Fruit fly (Drosophila melanogaster) whole organism: ENCODE measurements around the gene Dus3.

Experiments
- pan ChIP-seq: fragments of >200 bp; optimal IDR thresholded peaks from 2 replicates; lab custom pipeline; 2017
- usp ChIP-seq: fragments of >200 bp; optimal IDR thresholded peaks from 2 replicates; lab custom pipeline; 2017; ENCODE audit warnings: missing biosample characterization, missing genetic modification characterization, mixed read lengths

dm6 chr2L:19796111-19796451 is 37.4 kb downstream of the Dus3 start, which contains the start of gene sick:
- TF ChIP-seq pan (lab: Kevin White, UChicago) (no peak), usp (GFP tag; lab: Kevin White, UChicago) (no peak)
